Fruit fly (Drosophila melanogaster) whole organism, wandering third instar larva: ENCODE measurements around the gene CG44044.

Experiments
- CG32264 ChIP-seq: fragments of 200-800 bp; sonication (Bioruptor generic); optimal IDR thresholded peaks from 2 replicates; lab custom pipeline; 2016; ENCODE audit warnings: missing biosample characterization, missing genetic modification characterization
- CG9705 ChIP-seq: fragments of 200-800 bp; sonication (Bioruptor generic); optimal IDR thresholded peaks from 2 replicates; lab custom pipeline; 2018; ENCODE audit warnings: missing biosample characterization, mild to moderate bottlenecking, missing genetic modification characterization
- Dfd ChIP-seq: fragments of >200 bp; optimal IDR thresholded peaks from 2 replicates; lab custom pipeline; 2017; ENCODE audit warnings: missing biosample characterization, missing genetic modification characterization
- Myc ChIP-seq: fragments of >200 bp; optimal IDR thresholded peaks from 2 replicates; lab custom pipeline; 2017
- OdsH ChIP-seq: fragments of 200-800 bp; sonication (Bioruptor generic); optimal IDR thresholded peaks from 2 replicates; lab custom pipeline; 2016; ENCODE audit warnings: missing biosample characterization, mild to moderate bottlenecking, missing genetic modification characterization
- dl ChIP-seq, 2 experiments: fragments of 175-275, 200-275 bp in 1 of 2; fragments of 200-275 bp in 1 of 2; sonication (Bioruptor generic); optimal IDR thresholded peaks; lab custom pipeline; 2018; ENCODE audit warnings: mild to moderate bottlenecking in 2 of 2, missing biosample characterization in 2 of 2, missing genetic modification characterization in 2 of 2, moderate library complexity in 2 of 2; ENCODE audit not compliant: partially characterized antibody in 2 of 2, insufficient read depth in 1 of 2
- jim ChIP-seq: fragments of 175-275, 200-325 bp; sonication (Bioruptor generic); optimal IDR thresholded peaks from 2 replicates; lab custom pipeline; 2016; ENCODE audit warnings: missing biosample characterization, mild to moderate bottlenecking, missing genetic modification characterization
- psq ChIP-seq: fragments of 200-800 bp; sonication (Bioruptor generic); optimal IDR thresholded peaks from 3 replicates; lab custom pipeline; 2017; ENCODE audit warnings: missing biosample characterization, mild to moderate bottlenecking, missing genetic modification characterization, moderate library complexity
- rgr ChIP-seq: fragments of 200-800 bp; sonication (Bioruptor generic); optimal IDR thresholded peaks from 3 replicates; lab custom pipeline; 2016; ENCODE audit warnings: missing biosample characterization, mild to moderate bottlenecking, missing genetic modification characterization
- sv ChIP-seq: fragments of 200-800 bp; sonication (Bioruptor generic); optimal IDR thresholded peaks from 3 replicates; lab custom pipeline; 2016; ENCODE audit warnings: missing biosample characterization, missing genetic modification characterization
- usp ChIP-seq: fragments of >200 bp; optimal IDR thresholded peaks from 2 replicates; lab custom pipeline; 2017; ENCODE audit warnings: missing biosample characterization, missing genetic modification characterization

DNA sequence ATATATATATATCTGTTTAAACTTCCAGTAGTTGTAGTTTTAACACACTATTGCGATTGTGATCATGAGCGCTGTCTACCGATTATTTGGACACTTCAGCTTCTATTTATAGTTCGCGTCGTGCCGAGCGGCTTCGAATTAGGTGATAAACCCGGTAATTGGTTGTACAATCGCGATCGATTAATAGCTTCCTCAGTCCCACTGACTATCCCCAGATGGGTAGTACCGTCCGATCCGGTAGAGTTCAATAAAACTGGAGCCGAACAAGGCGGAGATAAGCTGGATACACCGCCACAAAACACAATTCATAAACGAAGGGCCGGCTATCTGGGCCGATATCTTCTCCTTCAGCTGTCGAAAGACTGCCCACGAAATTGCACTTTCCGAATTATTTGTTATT is 16.2 kb downstream of the CG44044 start:
- TF ChIP-seq CG9705 (GFP tag; lab: Kevin White, UChicago) (no peak), dl (GFP tag; optimal IDR thresholded peaks at IDR 0.05; lab: Kevin White, UChicago; ENCODE audit: insufficient read depth in 1 of 2, partially characterized antibody in 2 of 2) (no peak), OdsH (no peak), Myc (lab: Kevin White, UChicago) (no peak), psq (GFP tag; lab: Kevin White, UChicago) (no peak), rgr (GFP tag; lab: Kevin White, UChicago) (no peak), Dfd (no peak), jim (GFP tag; lab: Kevin White, UChicago) (no peak), CG32264 (GFP tag; lab: Kevin White, UChicago) (no peak), usp (no peak), sv (no peak)
